Worm (Caenorhabditis elegans) whole organism, L3 larva: ENCODE measurements around the gene E04F6.9.

Source experiments
- aly-2 ChIP-seq: fragments of 150-350 bp; optimal IDR thresholded peaks from 2 replicates; lab custom pipeline; 2014; ENCODE audit warnings: missing biosample characterization, missing genetic modification characterization
- ama-1 ChIP-seq: fragments of 150-350 bp; optimal IDR thresholded peaks from 2 replicates; lab custom pipeline; 2018
- ceh-82 ChIP-seq: fragments of 150-350 bp; optimal IDR thresholded peaks from 2 replicates; lab custom pipeline; 2014; ENCODE audit warnings: missing biosample characterization, missing genetic modification characterization
- ceh-9 ChIP-seq: sonication (generic microtip); optimal IDR thresholded peaks from 2 replicates; lab custom pipeline; 2018; ENCODE audit warnings: missing biosample characterization, missing genetic modification characterization
- egl-27 ChIP-seq: sonication (generic microtip); optimal IDR thresholded peaks from 4 replicates; lab custom pipeline; 2017; ENCODE audit warnings: missing biosample characterization, missing genetic modification reagents, missing genetic modification characterization
- fos-1 ChIP-seq: fragments of 150-350 bp; optimal IDR thresholded peaks from 2 replicates; lab custom pipeline; 2014; ENCODE audit warnings: missing biosample characterization, missing genetic modification characterization
- pqm-1 ChIP-seq: fragments of 150-350 bp; optimal IDR thresholded peaks from 2 replicates; lab custom pipeline; 2017; ENCODE audit warnings: missing biosample characterization, missing genetic modification characterization, inconsistent platforms
- sea-2 ChIP-seq: fragments of 150-350 bp; sonication (generic microtip); optimal IDR thresholded peaks from 4 replicates; lab custom pipeline; 2014; ENCODE audit warnings: missing biosample characterization, missing genetic modification reagents, missing genetic modification characterization
- ztf-11 ChIP-seq: fragments of 150-350 bp; optimal IDR thresholded peaks from 2 replicates; lab custom pipeline; 2014; ENCODE audit warnings: missing biosample characterization, missing genetic modification characterization

- TF ChIP-seq ama-1 (lab: Kevin White, UChicago) (no peak), ceh-9 (tag; lab: Kevin White, UChicago) (no peak), fos-1 (no peak), ztf-11 (tag; lab: Kevin White, UChicago) (no peak), egl-27 (tag; lab: Kevin White, UChicago) (no peak), aly-2 (no peak), ceh-82 (no peak), pqm-1 (no peak), sea-2 (GFP tag; lab: Kevin White, UChicago) (no peak)
Observed at ce11 chrII:7225864-7226522, 14.0 kb upstream of the E04F6.9 start, which contains the start of gene clh-3.
